Worm (Caenorhabditis elegans) whole organism, late embryonic: ENCODE data around the gene lsy-2.

Experiments used
- K02D7.2 ChIP-seq: sonication (generic microtip); optimal IDR thresholded peaks from 2 replicates; lab custom pipeline; 2017; ENCODE audit warnings: mild to moderate bottlenecking, missing genetic modification characterization, missing compliant biosample characterization
- T23F11.4 ChIP-seq: fragments of 200-800 bp; sonication (Bioruptor generic); optimal IDR thresholded peaks from 2 replicates; lab custom pipeline; 2018; ENCODE audit warnings: mild to moderate bottlenecking, missing genetic modification characterization, missing compliant biosample characterization
- ama-1 ChIP-seq: fragments of 150-350 bp; optimal IDR thresholded peaks from 2 replicates; lab custom pipeline; 2014
- ceh-14 ChIP-seq: sonication (generic microtip); optimal IDR thresholded peaks from 2 replicates; lab custom pipeline; 2016; ENCODE audit warnings: missing genotype, missing genetic modification characterization, missing compliant biosample characterization
- ceh-18 ChIP-seq: sonication (generic microtip); optimal IDR thresholded peaks from 2 replicates; lab custom pipeline; 2016; ENCODE audit warnings: missing genetic modification characterization, missing compliant biosample characterization
- ceh-22 ChIP-seq: sonication (generic microtip); optimal IDR thresholded peaks from 2 replicates; lab custom pipeline; 2017; ENCODE audit warnings: missing biosample characterization, missing genetic modification characterization
- ceh-31 ChIP-seq: sonication (generic microtip); optimal IDR thresholded peaks from 2 replicates; lab custom pipeline; 2016; ENCODE audit warnings: missing genetic modification characterization, missing compliant biosample characterization
- ceh-48 ChIP-seq: sonication (generic microtip); optimal IDR thresholded peaks from 2 replicates; lab custom pipeline; 2016; ENCODE audit warnings: missing genetic modification characterization, inconsistent platforms, missing compliant biosample characterization
- ceh-6 ChIP-seq: fragments of 200-800 bp; sonication (Bioruptor generic); optimal IDR thresholded peaks from 2 replicates; lab custom pipeline; 2018; ENCODE audit warnings: mild to moderate bottlenecking, missing genetic modification characterization, missing compliant biosample characterization
- ceh-9 ChIP-seq: sonication (generic microtip); optimal IDR thresholded peaks from 2 replicates; lab custom pipeline; 2016; ENCODE audit warnings: mild to moderate bottlenecking, missing genetic modification characterization, inconsistent platforms, missing compliant biosample characterization
- dmd-4 ChIP-seq: sonication (generic microtip); optimal IDR thresholded peaks from 2 replicates; lab custom pipeline; 2016; ENCODE audit warnings: borderline replicate concordance, missing genetic modification characterization, missing compliant biosample characterization
- elt-2 ChIP-seq: sonication (generic microtip); optimal IDR thresholded peaks from 2 replicates; lab custom pipeline; 2016; ENCODE audit warnings: missing genetic modification reagents, missing genetic modification characterization, missing compliant biosample characterization
- ets-4 ChIP-seq: sonication (generic microtip); optimal IDR thresholded peaks from 2 replicates; lab custom pipeline; 2016; ENCODE audit warnings: missing genetic modification characterization, missing compliant biosample characterization
- fax-1 ChIP-seq: sonication (generic microtip); optimal IDR thresholded peaks from 2 replicates; lab custom pipeline; 2016; ENCODE audit warnings: missing genotype, missing genetic modification characterization, missing compliant biosample characterization
- fkh-6 ChIP-seq: sonication (generic microtip); optimal IDR thresholded peaks from 2 replicates; lab custom pipeline; 2016; ENCODE audit warnings: missing genetic modification characterization, missing compliant biosample characterization
- hlh-13 ChIP-seq: fragments of 200-800 bp; sonication (Bioruptor generic); optimal IDR thresholded peaks from 2 replicates; lab custom pipeline; 2018; ENCODE audit warnings: mild to moderate bottlenecking, missing genetic modification characterization, missing compliant biosample characterization
- hlh-8 ChIP-seq: sonication (generic microtip); optimal IDR thresholded peaks from 2 replicates; lab custom pipeline; 2016; ENCODE audit warnings: missing genotype, missing genetic modification characterization, missing compliant biosample characterization
- nfya-1 ChIP-seq: sonication (generic microtip); optimal IDR thresholded peaks from 2 replicates; lab custom pipeline; 2017; ENCODE audit warnings: missing genetic modification characterization, mild to moderate bottlenecking, missing compliant biosample characterization, antibody characterized with exemption, moderate library complexity
- pax-1 ChIP-seq: fragments of 150-350 bp; optimal IDR thresholded peaks from 2 replicates; lab custom pipeline; 2014; ENCODE audit warnings: missing biosample characterization, missing genetic modification characterization
- pha-2 ChIP-seq: sonication (generic microtip); optimal IDR thresholded peaks from 2 replicates; lab custom pipeline; 2017; ENCODE audit warnings: mild to moderate bottlenecking, missing genetic modification characterization, missing compliant biosample characterization
- ref-2 ChIP-seq: sonication (generic microtip); optimal IDR thresholded peaks from 2 replicates; lab custom pipeline; 2016; ENCODE audit warnings: missing genetic modification characterization, missing compliant biosample characterization
- ttx-3 ChIP-seq: sonication (generic microtip); optimal IDR thresholded peaks from 2 replicates; lab custom pipeline; 2016; ENCODE audit warnings: missing genetic modification reagents, missing genetic modification characterization, missing compliant biosample characterization
- unc-42 ChIP-seq: sonication (generic microtip); optimal IDR thresholded peaks from 2 replicates; lab custom pipeline; 2016; ENCODE audit warnings: missing genotype, missing genetic modification characterization, missing compliant biosample characterization
- unc-55 ChIP-seq: sonication (generic microtip); optimal IDR thresholded peaks from 2 replicates; lab custom pipeline; 2017; ENCODE audit warnings: missing biosample characterization, missing genetic modification reagents, missing genetic modification characterization
- unc-86 ChIP-seq: sonication (generic microtip); optimal IDR thresholded peaks from 2 replicates; lab custom pipeline; 2016; ENCODE audit warnings: missing genetic modification characterization, missing compliant biosample characterization

The lsy-2 gene

ce11 chrX:2046124-2046722 lies 43.3 kb upstream of the lsy-2 start, which contains the start of gene igcm-4:
Gene igcm-4, minus strand, starts transcription at chrX:2046360.
- TF ChIP-seq unc-86 (no peak), unc-55 (GFP tag; lab: Kevin White, UChicago) (peak; percentile 99), ref-2 (tag; lab: Kevin White, UChicago) (peak; percentile 9), dmd-4 (tag; lab: Kevin White, UChicago) (no peak)

- TF ChIP-seq ceh-22 (tag; lab: Kevin White, UChicago) (peak; percentile 66), pha-2 (peak; percentile 19), fkh-6 (tag; lab: Kevin White, UChicago) (no peak), unc-55 (GFP tag; lab: Kevin White, UChicago) (peak; percentile 66)
Observed at ce11 chrX:2047208-2047946, 42.1 kb upstream of the lsy-2 start.

- TF ChIP-seq ceh-18 (tag; lab: Kevin White, UChicago) (no peak), ref-2 (tag; lab: Kevin White, UChicago) (peak; percentile 23), ceh-31 (tag; lab: Kevin White, UChicago) (peak; percentile 66), unc-42 (tag; lab: Kevin White, UChicago) (peak; percentile 89), ceh-48 (no peak), ama-1 (lab: Kevin White, UChicago) (no peak), ceh-14 (tag; lab: Kevin White, UChicago) (no peak), pax-1 (tag; lab: Kevin White, UChicago) (no peak)
- TF ChIP-seq, all 69 proteins: peak for 3
Observed at ce11 chrX:2048865-2049405, 40.6 kb upstream of the lsy-2 start.

ce11 chrX:2050212-2050611 lies 39.3 kb upstream of the lsy-2 start:
- TF ChIP-seq unc-55 (GFP tag; lab: Kevin White, UChicago): peak; percentile 69
- TF ChIP-seq nfya-1 (tag; lab: Kevin White, UChicago): no peak

- TF ChIP-seq ets-4 (tag; lab: Kevin White, UChicago) (no peak), elt-2 (tag; lab: Kevin White, UChicago) (peak; percentile 14)
Observed at ce11 chrX:2051602-2052001, 37.9 kb upstream of the lsy-2 start, which contains the start of gene Y102A11A.1. Gene Y102A11A.1, plus strand, starts transcription at chrX:2051824.

ce11 chrX:2064730-2065129 lies 24.8 kb upstream of the lsy-2 start, which contains the start of gene F49H12.7:
Gene F49H12.7, plus strand, starts transcription at chrX:2065030.
- TF ChIP-seq T23F11.4 (no peak), ceh-9 (no peak), K02D7.2 (no peak), fax-1 (tag; lab: Kevin White, UChicago) (no peak), hlh-8 (tag; lab: Kevin White, UChicago) (no peak), pha-2 (no peak), ttx-3 (no peak), ceh-6 (no peak)

ce11 chrX:2068294-2068693 lies 21.2 kb upstream of the lsy-2 start:
- no peak for TF ChIP-seq hlh-13 (GFP tag; lab: Kevin White, UChicago)
- TF ChIP-seq ttx-3: no peak
- TF ChIP-seq dmd-4 (tag; lab: Kevin White, UChicago): no peak
- peak; percentile 1 for TF ChIP-seq elt-2 (tag; lab: Kevin White, UChicago)
